Worm (Caenorhabditis elegans): ENCODE data around the gene fat-4.

The fat-4 gene

ce11 chrIV:9815432-9815831 is 16.2 kb downstream of the fat-4 start, which contains the start of gene egl-20:
TSS of gene egl-20 (minus strand) at chrIV:9815532.
- TF ChIP-seq ceh-8 (GFP tag; optimal IDR thresholded peaks at IDR 0.05) (no peak), fos-1 (tag; optimal IDR thresholded peaks at IDR 0.05) (no peak), lsy-2 (tag; optimal IDR thresholded peaks at IDR 0.05) (no peak), hlh-4 (tag; optimal IDR thresholded peaks at IDR 0.05) (no peak), C04F5.9 (tag; optimal IDR thresholded peaks at IDR 0.05) (no peak)

- TF ChIP-seq hlh-4 (tag; optimal IDR thresholded peaks at IDR 0.05) (no peak), blmp-1 (tag; optimal IDR thresholded peaks at IDR 0.05) (peak; percentile 53)
These were observed 22.4 kb downstream of the fat-4 start, which contains the start of gene col-123 for ce11 chrIV:9821621-9822020. TSS of gene col-123 (plus strand) at chrIV:9821921.

DNA sequence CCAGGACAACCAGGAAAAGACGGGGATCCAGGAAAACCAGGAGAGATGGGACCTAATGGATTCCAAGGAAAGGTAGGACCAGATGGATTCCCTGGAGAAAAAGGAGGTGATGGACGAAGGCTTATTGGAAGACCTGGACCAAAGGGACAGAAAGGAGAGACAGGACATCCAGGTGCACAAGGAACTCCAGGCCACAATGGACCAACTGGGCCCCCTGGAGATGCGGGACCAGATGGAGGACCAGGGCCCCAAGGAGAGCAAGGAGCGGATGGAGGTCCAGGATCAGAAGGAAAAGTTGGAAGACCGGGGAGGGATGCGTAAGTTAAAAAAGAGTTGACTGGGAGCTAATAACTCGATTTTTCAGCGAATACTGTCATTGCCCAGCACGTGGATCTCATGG is 23.4 kb downstream of the fat-4 start:
- no peak for TF ChIP-seq zip-4 (GFP tag; optimal IDR thresholded peaks at IDR 0.05)
- no peak for TF ChIP-seq hlh-17 (GFP tag; optimal IDR thresholded peaks at IDR 0.05; ENCODE audit: borderline replicate concordance)

- TF ChIP-seq efl-1 (optimal IDR thresholded peaks at IDR 0.05): no peak
- TF ChIP-seq efl-1 (GFP tag; optimal IDR thresholded peaks at IDR 0.05 in 1 of 2): peak in 1 of 2 experiments; percentile 89
- no peak for TF ChIP-seq isw-1 (GFP tag; IDR thresholded peaks at IDR 0.05)
These were observed 25.3 kb downstream of the fat-4 start, which contains the start of gene catp-6 for ce11 chrIV:9824480-9824879. TSS of gene catp-6 (minus strand) at chrIV:9824580.

DNA sequence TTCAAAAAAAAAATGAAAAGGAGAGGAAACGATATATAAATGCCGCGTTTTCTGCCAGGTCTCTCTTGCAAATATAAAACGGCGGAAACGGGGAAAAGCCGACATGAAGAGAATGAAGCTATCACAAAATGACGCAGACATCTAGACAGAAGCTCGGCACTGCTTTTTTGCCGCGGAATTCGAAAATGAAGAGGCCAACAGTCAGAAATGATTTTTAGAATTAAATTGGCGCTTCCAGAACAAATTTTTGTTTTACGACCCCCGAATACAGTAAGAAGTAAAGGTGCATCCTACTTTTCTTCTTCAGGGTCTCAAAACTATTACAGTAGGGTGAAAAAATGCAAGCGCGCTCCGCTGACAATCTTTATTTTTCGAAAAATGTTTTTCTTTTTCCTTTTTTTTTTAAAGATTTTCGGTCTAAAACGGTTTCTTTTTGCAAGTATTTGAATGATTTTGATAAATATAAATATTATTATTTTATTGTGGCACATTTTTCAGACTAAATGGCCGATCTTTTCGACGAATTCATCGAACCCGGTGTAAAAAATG is 26.0 kb downstream of the fat-4 start, which contains the start of gene mtr-4:
TSS of gene mtr-4 (plus strand) at position 499 of the 549 bp plus-strand sequence.
- TF ChIP-seq nhr-71 (tag; optimal IDR thresholded peaks at IDR 0.05) (peak; percentile 55), nhr-20 (tag; optimal IDR thresholded peaks at IDR 0.05) (no peak), ceh-88 (GFP tag; IDR thresholded peaks at IDR 0.05) (no peak), irx-1 (tag; optimal IDR thresholded peaks at IDR 0.05) (no peak), fkh-8 (tag; optimal IDR thresholded peaks at IDR 0.05) (peak; percentile 8), nhr-28 (tag; optimal IDR thresholded peaks at IDR 0.05) (no peak), aha-1 (tag; optimal IDR thresholded peaks at IDR 0.05) (no peak), tbx-2 (tag; optimal IDR thresholded peaks at IDR 0.05) (peak; percentile 2), C04F5.9 (tag; optimal IDR thresholded peaks at IDR 0.05) (no peak), ceh-90 (tag; optimal IDR thresholded peaks at IDR 0.05) (no peak), unc-86 (tag; optimal IDR thresholded peaks at IDR 0.05) (no peak), mab-9 (GFP tag; IDR thresholded peaks at IDR 0.05) (no peak), aly-2 (tag; optimal IDR thresholded peaks at IDR 0.05) (no peak), nhr-90 (tag; optimal IDR thresholded peaks at IDR 0.05; ENCODE audit: poor library complexity) (no peak), zip-4 (GFP tag; optimal IDR thresholded peaks at IDR 0.05) (no peak), mep-1 (tag; optimal IDR thresholded peaks at IDR 0.05) (no peak), C16A3.4 (tag; optimal IDR thresholded peaks at IDR 0.05) (no peak), unc-130 (tag; optimal IDR thresholded peaks at IDR 0.05) (peak; percentile 6), nhr-84 (tag; optimal IDR thresholded peaks at IDR 0.05) (no peak), sptf-1 (tag; optimal IDR thresholded peaks at IDR 0.05) (no peak), nhr-12 (tag; optimal IDR thresholded peaks at IDR 0.05) (no peak), C34B4.2 (tag; optimal IDR thresholded peaks at IDR 0.05) (no peak), alr-1 (tag; optimal IDR thresholded peaks at IDR 0.05; ENCODE audit: borderline replicate concordance) (no peak), sup-37 (GFP tag; optimal IDR thresholded peaks at IDR 0.05) (no peak), pqm-1 (tag; optimal IDR thresholded peaks at IDR 0.05) (no peak), hlh-4 (tag; optimal IDR thresholded peaks at IDR 0.05) (no peak), mef-2 (tag; optimal IDR thresholded peaks at IDR 0.05) (no peak), lsy-2 (tag; optimal IDR thresholded peaks at IDR 0.05) (peak in 1 of 2 experiments; percentile 53), elt-2 (tag; optimal IDR thresholded peaks at IDR 0.05) (peak; percentile 57), efl-3 (GFP tag; optimal IDR thresholded peaks at IDR 0.05) (no peak), fkh-4 (tag; optimal IDR thresholded peaks at IDR 0.05; ENCODE audit: borderline replicate concordance) (no peak), isw-1 (GFP tag; IDR thresholded peaks at IDR 0.05) (no peak; the same call in 1 of the 2 replicates), rnt-1 (tag; optimal IDR thresholded peaks at IDR 0.05) (no peak), jun-1 (tag; optimal IDR thresholded peaks at IDR 0.05) (no peak), hpl-2 (GFP tag; optimal IDR thresholded peaks at IDR 0.05) (no peak), unc-98 (GFP tag; IDR thresholded peaks at IDR 0.05) (no peak), lin-35 (GFP tag; optimal IDR thresholded peaks at IDR 0.05) (peak; percentile 40 to 63), lir-3 (tag; optimal IDR thresholded peaks at IDR 0.05; ENCODE audit: poor library complexity) (no peak)

Measured in whole organism, L1 larva.